Worm (Caenorhabditis elegans) whole organism, L4 larva: Measurements from ENCODE around the gene sre-40.

Experiments used
- D1046.2 ChIP-seq: fragments of 200-800 bp; sonication (Bioruptor generic); IDR thresholded peaks from 2 replicates; pipeline ENCODE4 v1.3.6; 2022; ENCODE audit warnings: missing genetic modification characterization, missing compliant biosample characterization
- F37D6.2 ChIP-seq: sonication (generic microtip); optimal IDR thresholded peaks from 2 replicates; lab custom pipeline; 2016; ENCODE audit warnings: mild to moderate bottlenecking, missing genetic modification characterization, missing compliant biosample characterization
- T20F7.1 ChIP-seq: fragments of 200-800 bp; sonication (Bioruptor generic); optimal IDR thresholded peaks from 2 replicates; lab custom pipeline; 2018; ENCODE audit warnings: mild to moderate bottlenecking, missing genetic modification characterization, missing compliant biosample characterization
- ZK546.5 ChIP-seq, 2 experiments: sonication (generic microtip); optimal IDR thresholded peaks; 2 replicates each; lab custom pipeline; 2017; ENCODE audit warnings: missing biosample characterization in 2 of 2, missing genetic modification characterization in 2 of 2
- aha-1 ChIP-seq: fragments of 150-350 bp; peaks from one replicate; lab custom pipeline; 2014; ENCODE audit warnings: missing biosample characterization, missing genetic modification characterization
- aly-2 ChIP-seq: sonication (generic microtip); optimal IDR thresholded peaks from 2 replicates; lab custom pipeline; 2018; ENCODE audit warnings: missing biosample characterization, missing genetic modification characterization
- arid-1 ChIP-seq: fragments of 200-800 bp; sonication (Bioruptor generic); conservative IDR thresholded peaks from 2 replicates; pipeline ENCODE4 v1.3.6; 2022; ENCODE audit warnings: missing genetic modification reagents, missing genetic modification characterization, missing compliant biosample characterization
- ceh-20 ChIP-seq: fragments of 200-800 bp; sonication (Bioruptor generic); IDR thresholded peaks from 2 replicates; pipeline ENCODE4 v1.3.6; 2022; ENCODE audit warnings: missing genetic modification reagents, missing genetic modification characterization, missing compliant biosample characterization
- ceh-28 ChIP-seq: fragments of 150-350 bp; optimal IDR thresholded peaks from 2 replicates; lab custom pipeline; 2014; ENCODE audit warnings: missing biosample characterization, missing genetic modification reagents, missing genetic modification characterization
- daf-16 ChIP-seq, 3 experiments: sonication (generic microtip); optimal IDR thresholded peaks; 2 replicates each; lab custom pipeline; 2016 to 2017; ENCODE audit warnings: missing genetic modification characterization in 3 of 3, missing genetic modification reagents in 3 of 3, mild to moderate bottlenecking in 2 of 3, missing compliant biosample characterization in 2 of 3, missing biosample characterization in 1 of 3, moderate library complexity in 1 of 3
- daf-19 ChIP-seq: fragments of 200-800 bp; sonication (Bioruptor generic); conservative IDR thresholded peaks from 2 replicates; pipeline ENCODE4 v1.3.6; 2022; ENCODE audit warnings: missing genetic modification characterization, missing compliant biosample characterization
- dve-1 ChIP-seq: sonication (generic microtip); optimal IDR thresholded peaks from 2 replicates; lab custom pipeline; 2017; ENCODE audit warnings: antibody characterized with exemption, mild to moderate bottlenecking, missing genetic modification characterization, missing compliant biosample characterization; ENCODE audit not compliant: insufficient read depth
- fkh-10 ChIP-seq: fragments of 150-350 bp; optimal IDR thresholded peaks from 2 replicates; lab custom pipeline; 2014; ENCODE audit warnings: missing biosample characterization, missing genetic modification reagents, missing genetic modification characterization
- gei-8 ChIP-seq: fragments of 200-800 bp; sonication (Bioruptor generic); optimal IDR thresholded peaks from 2 replicates; lab custom pipeline; 2018; ENCODE audit warnings: mild to moderate bottlenecking, missing genetic modification characterization, missing compliant biosample characterization
- hmg-1.1 ChIP-seq: fragments of 200-800 bp; sonication (Bioruptor generic); IDR thresholded peaks from 2 replicates; pipeline ENCODE4 v1.3.6; 2022; ENCODE audit warnings: missing genetic modification reagents, missing genetic modification characterization, missing compliant biosample characterization
- jun-1 ChIP-seq: fragments of 150-350 bp; optimal IDR thresholded peaks from 2 replicates; lab custom pipeline; 2014; ENCODE audit warnings: missing biosample characterization, missing genetic modification reagents, missing genetic modification characterization
- lin-15B ChIP-seq: fragments of 150-350 bp; sonication (generic microtip); optimal IDR thresholded peaks from 3 replicates; lab custom pipeline; 2014; ENCODE audit warnings: missing biosample characterization, missing genetic modification characterization
- lin-29 ChIP-seq: fragments of 200-800 bp; sonication (Bioruptor generic); IDR thresholded peaks from 2 replicates; pipeline ENCODE4 v1.3.6; 2022; ENCODE audit warnings: missing genetic modification reagents, missing genetic modification characterization, missing compliant biosample characterization
- lin-39 ChIP-seq: fragments of 150-350 bp; optimal IDR thresholded peaks from 2 replicates; lab custom pipeline; 2014; ENCODE audit warnings: missing biosample characterization, missing genetic modification reagents, missing genetic modification characterization
- lir-3 ChIP-seq: sonication (generic microtip); optimal IDR thresholded peaks from 2 replicates; lab custom pipeline; 2016; ENCODE audit warnings: mild to moderate bottlenecking, missing genetic modification characterization, missing compliant biosample characterization
- lsy-2 ChIP-seq, 2 experiments: fragments of 150-350 bp in 1 of 2; sonication (generic microtip) in 1 of 2; optimal IDR thresholded peaks; 2 replicates each; lab custom pipeline; 2014 to 2017; ENCODE audit warnings: missing biosample characterization in 2 of 2, missing genetic modification characterization in 2 of 2
- mdt-29 ChIP-seq: fragments of 200-800 bp; sonication (Bioruptor generic); IDR thresholded peaks from 2 replicates; pipeline ENCODE4 v1.3.6; 2022; ENCODE audit warnings: missing genetic modification reagents, missing genetic modification characterization, missing compliant biosample characterization
- mep-1 ChIP-seq: fragments of 150-350 bp; sonication (generic microtip); optimal IDR thresholded peaks from 3 replicates; lab custom pipeline; 2014; ENCODE audit warnings: missing biosample characterization, missing genetic modification characterization
- mxl-2 ChIP-seq: fragments of 200-800 bp; sonication (Bioruptor generic); conservative IDR thresholded peaks from 2 replicates; pipeline ENCODE4 v1.3.6; 2022; ENCODE audit warnings: missing genetic modification reagents, missing genetic modification characterization, missing compliant biosample characterization
- mxl-3 ChIP-seq: fragments of 200-800 bp; sonication (Bioruptor generic); optimal IDR thresholded peaks from 2 replicates; lab custom pipeline; 2018; ENCODE audit warnings: mild to moderate bottlenecking, missing genetic modification characterization, missing compliant biosample characterization
- nhr-10 ChIP-seq: fragments of 150-350 bp; optimal IDR thresholded peaks from 2 replicates; lab custom pipeline; 2014; ENCODE audit warnings: missing biosample characterization, missing genetic modification characterization
- nhr-102 ChIP-seq: sonication (generic microtip); optimal IDR thresholded peaks from 2 replicates; lab custom pipeline; 2016; ENCODE audit warnings: mild to moderate bottlenecking, missing genetic modification characterization, moderate library complexity, missing compliant biosample characterization
- nhr-28 ChIP-seq: fragments of 150-350 bp; optimal IDR thresholded peaks from 2 replicates; lab custom pipeline; 2014; ENCODE audit warnings: missing biosample characterization, missing genetic modification characterization
- nhr-41 ChIP-seq: fragments of 200-800 bp; sonication (Bioruptor generic); IDR thresholded peaks from 2 replicates; pipeline ENCODE4 v1.3.6; 2022; ENCODE audit warnings: missing genetic modification reagents, missing genetic modification characterization, missing compliant biosample characterization
- nhr-77 ChIP-seq: fragments of 150-350 bp; optimal IDR thresholded peaks from 2 replicates; lab custom pipeline; 2014; ENCODE audit warnings: missing biosample characterization, missing genetic modification characterization
- php-3 ChIP-seq: fragments of 200-800 bp; sonication (Bioruptor generic); IDR thresholded peaks from 2 replicates; pipeline ENCODE4 v1.3.6; 2022; ENCODE audit warnings: missing genetic modification reagents, missing genetic modification characterization, missing compliant biosample characterization
- set-16 ChIP-seq: fragments of 200-800 bp; sonication (Bioruptor generic); IDR thresholded peaks from 2 replicates; pipeline ENCODE4 v1.3.6; 2022; ENCODE audit warnings: missing genetic modification reagents, missing genetic modification characterization, missing compliant biosample characterization
- spr-3 ChIP-seq: fragments of 200-800 bp; sonication (Bioruptor generic); optimal IDR thresholded peaks from 2 replicates; lab custom pipeline; 2018; ENCODE audit warnings: mild to moderate bottlenecking, missing genetic modification characterization, missing compliant biosample characterization
- tra-1 ChIP-seq: fragments of 200-800 bp; sonication (Bioruptor generic); IDR thresholded peaks from 2 replicates; pipeline ENCODE4 v1.3.6; 2022; ENCODE audit warnings: missing genetic modification reagents, missing genetic modification characterization, missing compliant biosample characterization
- unc-39 ChIP-seq: sonication (generic microtip); optimal IDR thresholded peaks from 2 replicates; lab custom pipeline; 2017; ENCODE audit warnings: missing biosample characterization, missing genetic modification characterization
- zfp-2 ChIP-seq: sonication (generic microtip); optimal IDR thresholded peaks from 2 replicates; lab custom pipeline; 2016; ENCODE audit warnings: mild to moderate bottlenecking, missing genetic modification characterization, missing compliant biosample characterization
- zip-11 ChIP-seq: fragments of 200-800 bp; sonication (Bioruptor generic); IDR thresholded peaks from 2 replicates; pipeline ENCODE4 v1.3.6; 2022; ENCODE audit warnings: missing genetic modification characterization, missing compliant biosample characterization

Gene sre-40

ce11 chrII:4671692-4672091, 11.9 kb downstream of the sre-40 start, which contains the start of gene T05A7.6:
Gene T05A7.6, minus strand, starts transcription at chrII:4671792.
- TF ChIP-seq daf-16 (GFP tag; optimal IDR thresholded peaks at IDR 0.05; lab: Kevin White, UChicago) = no peak
- no peak for TF ChIP-seq daf-16 (tag; optimal IDR thresholded peaks at IDR 0.05; lab: Kevin White, UChicago)
- TF ChIP-seq aly-2 (tag; lab: Kevin White, UChicago) = no peak
- TF ChIP-seq nhr-41 = no peak
- TF ChIP-seq zfp-2 (tag; lab: Kevin White, UChicago) = no peak
- no peak for TF ChIP-seq ZK546.5 (tag; optimal IDR thresholded peaks at IDR 0.05; lab: Kevin White, UChicago)
- TF ChIP-seq lsy-2 (tag; optimal IDR thresholded peaks at IDR 0.05; lab: Kevin White, UChicago) = no peak
- no peak for TF ChIP-seq ceh-20 (GFP tag; lab: Robert Waterston, UW)
- no peak for TF ChIP-seq zip-11
- no peak for TF ChIP-seq fkh-10 (GFP tag; lab: Kevin White, UChicago)
- TF ChIP-seq gei-8 (GFP tag; lab: Kevin White, UChicago) = no peak
- TF ChIP-seq nhr-10 (tag; lab: Kevin White, UChicago) = no peak
- TF ChIP-seq mxl-2 (GFP tag; lab: Robert Waterston, UW) = no peak
- no peak for TF ChIP-seq arid-1
- no peak for TF ChIP-seq mep-1 (tag; lab: Kevin White, UChicago)
- TF ChIP-seq, all 104 proteins: peak for 0

ce11 chrII:4667572-4667971, 16.0 kb downstream of the sre-40 start, which contains the start of gene fut-5:
Gene fut-5, minus strand, starts transcription at chrII:4667672.
- TF ChIP-seq aha-1 (tag; lab: Kevin White, UChicago) (peak; percentile 0), mxl-3 (no peak)

ce11 chrII:4665359-4665758, 18.2 kb downstream of the sre-40 start, which contains the start of gene T05A7.11:
Gene T05A7.11, minus strand, starts transcription at chrII:4665459.
- no peak for TF ChIP-seq F37D6.2 (tag; lab: Kevin White, UChicago)
- TF ChIP-seq unc-39 (tag; lab: Kevin White, UChicago) = no peak
- TF ChIP-seq daf-19 = no peak
- TF ChIP-seq D1046.2 (GFP tag; lab: Robert Waterston, UW) = no peak
- TF ChIP-seq lin-39 (tag; lab: Kevin White, UChicago) = no peak
- TF ChIP-seq nhr-77 (tag; lab: Kevin White, UChicago) = no peak
- TF ChIP-seq mdt-29 (GFP tag; lab: Robert Waterston, UW) = no peak
- no peak for TF ChIP-seq nhr-102 (tag; lab: Kevin White, UChicago)
- no peak for TF ChIP-seq tra-1 (GFP tag; lab: Robert Waterston, UW)
- TF ChIP-seq lin-15B (tag; lab: Kevin White, UChicago) = no peak
- no peak for TF ChIP-seq lin-29 (GFP tag; lab: Robert Waterston, UW)
- TF ChIP-seq hmg-1.1 = no peak
- TF ChIP-seq aly-2 (tag; lab: Kevin White, UChicago) = no peak
- no peak for TF ChIP-seq jun-1 (tag; lab: Kevin White, UChicago)
- no peak for TF ChIP-seq set-16 (GFP tag; lab: Robert Waterston, UW)
- no peak for TF ChIP-seq nhr-28 (tag; lab: Kevin White, UChicago)
- TF ChIP-seq dve-1 (tag; lab: Kevin White, UChicago) = no peak
- TF ChIP-seq, all 104 proteins: peak for 0

ce11 chrII:4663186-4663585, 20.4 kb downstream of the sre-40 start, which contains the start of gene T05A7.12:
Gene T05A7.12, minus strand, starts transcription at chrII:4663286.
- TF ChIP-seq D1046.2 (GFP tag; lab: Robert Waterston, UW) = no peak
- TF ChIP-seq spr-3 (GFP tag; lab: Kevin White, UChicago) = no peak
- no peak for TF ChIP-seq ceh-28 (tag; lab: Kevin White, UChicago)
- TF ChIP-seq zfp-2 (tag; lab: Kevin White, UChicago) = no peak
- no peak for TF ChIP-seq T20F7.1 (GFP tag; lab: Kevin White, UChicago)
- TF ChIP-seq dve-1 (tag; lab: Kevin White, UChicago) = no peak
- no peak for TF ChIP-seq php-3 (GFP tag; lab: Robert Waterston, UW)
- no peak for TF ChIP-seq daf-19
- no peak for TF ChIP-seq lir-3 (tag; lab: Kevin White, UChicago)
- no peak for TF ChIP-seq lin-39 (tag; lab: Kevin White, UChicago)
